Worm (Caenorhabditis elegans) whole organism, L4 larva: ENCODE results near the gene ZK1098.12.

Experiments used
- D1046.2 ChIP-seq: fragments of 200-800 bp; sonication (Bioruptor generic); IDR thresholded peaks from 2 replicates; pipeline ENCODE4 v1.3.6; 2022; ENCODE audit warnings: missing genetic modification characterization, missing compliant biosample characterization
- F10B5.3 ChIP-seq: sonication (generic microtip); optimal IDR thresholded peaks from 2 replicates; lab custom pipeline; 2016; ENCODE audit warnings: mild to moderate bottlenecking, missing genetic modification characterization, missing compliant biosample characterization
- F49E8.2 ChIP-seq: sonication (generic microtip); optimal IDR thresholded peaks from 2 replicates; lab custom pipeline; 2016; ENCODE audit warnings: missing compliant biosample characterization, mild to moderate bottlenecking, missing genetic modification characterization, borderline replicate concordance
- R02D3.7 ChIP-seq: fragments of 150-350 bp; sonication (generic microtip); optimal IDR thresholded peaks from 3 replicates; lab custom pipeline; 2014; ENCODE audit warnings: missing biosample characterization, missing genetic modification characterization
- T20F7.1 ChIP-seq: fragments of 200-800 bp; sonication (Bioruptor generic); optimal IDR thresholded peaks from 2 replicates; lab custom pipeline; 2018; ENCODE audit warnings: mild to moderate bottlenecking, missing genetic modification characterization, missing compliant biosample characterization
- Y5F2A.4 ChIP-seq: fragments of 200-800 bp; sonication (Bioruptor generic); optimal IDR thresholded peaks from 2 replicates; lab custom pipeline; 2018; ENCODE audit warnings: mild to moderate bottlenecking, missing genetic modification characterization, missing compliant biosample characterization
- Y75B8A.6 ChIP-seq: fragments of 200-800 bp; sonication (Bioruptor generic); IDR thresholded peaks from 2 replicates; pipeline ENCODE4 v1.3.6; 2022; ENCODE audit warnings: missing genetic modification reagents, missing genetic modification characterization, missing compliant biosample characterization
- ZK337.2 ChIP-seq: fragments of 200-800 bp; sonication (Bioruptor generic); IDR thresholded peaks from 2 replicates; pipeline ENCODE4 v1.3.6; 2022; ENCODE audit warnings: missing genetic modification reagents, missing genetic modification characterization, missing compliant biosample characterization
- ZK546.5 ChIP-seq, 2 experiments: sonication (generic microtip); optimal IDR thresholded peaks; 2 replicates each; lab custom pipeline; 2017; ENCODE audit warnings: missing biosample characterization in 2 of 2, missing genetic modification characterization in 2 of 2
- aha-1 ChIP-seq: fragments of 150-350 bp; peaks from one replicate; lab custom pipeline; 2014; ENCODE audit warnings: missing biosample characterization, missing genetic modification characterization
- ceh-20 ChIP-seq: fragments of 200-800 bp; sonication (Bioruptor generic); IDR thresholded peaks from 2 replicates; pipeline ENCODE4 v1.3.6; 2022; ENCODE audit warnings: missing genetic modification reagents, missing genetic modification characterization, missing compliant biosample characterization
- ceh-28 ChIP-seq: fragments of 150-350 bp; optimal IDR thresholded peaks from 2 replicates; lab custom pipeline; 2014; ENCODE audit warnings: missing biosample characterization, missing genetic modification reagents, missing genetic modification characterization
- ceh-32 ChIP-seq: sonication (generic microtip); optimal IDR thresholded peaks from 2 replicates; lab custom pipeline; 2016; ENCODE audit warnings: mild to moderate bottlenecking, missing genetic modification characterization, missing compliant biosample characterization; ENCODE audit not compliant: poor library complexity
- ceh-44 ChIP-seq: fragments of 200-800 bp; sonication (Bioruptor generic); IDR thresholded peaks from 2 replicates; pipeline ENCODE4 v1.3.6; 2022; ENCODE audit warnings: missing genetic modification reagents, missing genetic modification characterization, missing compliant biosample characterization
- ces-1 ChIP-seq: fragments of 150-350 bp; sonication (generic microtip); optimal IDR thresholded peaks from 4 replicates; lab custom pipeline; 2014; ENCODE audit warnings: missing biosample characterization, missing genetic modification reagents, missing genetic modification characterization
- daf-16 ChIP-seq, 3 experiments: sonication (generic microtip); optimal IDR thresholded peaks; 2 replicates each; lab custom pipeline; 2016 to 2017; ENCODE audit warnings: missing genetic modification characterization in 3 of 3, missing genetic modification reagents in 3 of 3, mild to moderate bottlenecking in 2 of 3, missing compliant biosample characterization in 2 of 3, missing biosample characterization in 1 of 3, moderate library complexity in 1 of 3
- daf-19 ChIP-seq: fragments of 200-800 bp; sonication (Bioruptor generic); conservative IDR thresholded peaks from 2 replicates; pipeline ENCODE4 v1.3.6; 2022; ENCODE audit warnings: missing genetic modification characterization, missing compliant biosample characterization
- daf-8 ChIP-seq: fragments of 200-800 bp; sonication (Bioruptor generic); IDR thresholded peaks from 2 replicates; pipeline ENCODE4 v1.3.6; 2022; ENCODE audit warnings: missing genetic modification characterization, missing compliant biosample characterization
- dmd-6 ChIP-seq: fragments of 200-800 bp; sonication (Bioruptor generic); IDR thresholded peaks from 2 replicates; pipeline ENCODE4 v1.3.6; 2022; ENCODE audit warnings: missing genetic modification reagents, missing genetic modification characterization, missing compliant biosample characterization
- dpl-1 ChIP-seq: fragments of 150-350 bp; optimal IDR thresholded peaks from 2 replicates; lab custom pipeline; 2014; ENCODE audit warnings: missing biosample characterization, missing genetic modification reagents, missing genetic modification characterization
- dve-1 ChIP-seq: sonication (generic microtip); optimal IDR thresholded peaks from 2 replicates; lab custom pipeline; 2017; ENCODE audit warnings: antibody characterized with exemption, mild to moderate bottlenecking, missing genetic modification characterization, missing compliant biosample characterization; ENCODE audit not compliant: insufficient read depth
- egl-43 ChIP-seq: fragments of 200-800 bp; sonication (Bioruptor generic); IDR thresholded peaks from 2 replicates; pipeline ENCODE4 v1.3.6; 2022; ENCODE audit warnings: missing genetic modification reagents, missing genetic modification characterization, missing compliant biosample characterization
- fos-1 ChIP-seq: fragments of 150-350 bp; optimal IDR thresholded peaks from 2 replicates; lab custom pipeline; 2014; ENCODE audit warnings: missing biosample characterization, missing genetic modification characterization
- gei-8 ChIP-seq: fragments of 200-800 bp; sonication (Bioruptor generic); optimal IDR thresholded peaks from 2 replicates; lab custom pipeline; 2018; ENCODE audit warnings: mild to moderate bottlenecking, missing genetic modification characterization, missing compliant biosample characterization
- hlh-30 ChIP-seq: sonication (generic microtip); optimal IDR thresholded peaks from 2 replicates; lab custom pipeline; 2017; ENCODE audit warnings: antibody characterized with exemption, mild to moderate bottlenecking, missing genetic modification characterization, missing compliant biosample characterization; ENCODE audit not compliant: insufficient read depth
- jun-1 ChIP-seq: fragments of 150-350 bp; optimal IDR thresholded peaks from 2 replicates; lab custom pipeline; 2014; ENCODE audit warnings: missing biosample characterization, missing genetic modification reagents, missing genetic modification characterization
- lin-13 ChIP-seq: fragments of 150-350 bp; optimal IDR thresholded peaks from 2 replicates; lab custom pipeline; 2014; ENCODE audit warnings: missing biosample characterization, missing genetic modification reagents, missing genetic modification characterization
- lin-38 ChIP-seq: fragments of 200-800 bp; sonication (Bioruptor generic); IDR thresholded peaks from 2 replicates; pipeline ENCODE4 v1.3.6; 2022; ENCODE audit warnings: missing genetic modification reagents, missing genetic modification characterization, missing compliant biosample characterization
- lir-3 ChIP-seq: sonication (generic microtip); optimal IDR thresholded peaks from 2 replicates; lab custom pipeline; 2016; ENCODE audit warnings: mild to moderate bottlenecking, missing genetic modification characterization, missing compliant biosample characterization
- lsy-2 ChIP-seq, 2 experiments: fragments of 150-350 bp in 1 of 2; sonication (generic microtip) in 1 of 2; optimal IDR thresholded peaks; 2 replicates each; lab custom pipeline; 2014 to 2017; ENCODE audit warnings: missing biosample characterization in 2 of 2, missing genetic modification characterization in 2 of 2
- mep-1 ChIP-seq: fragments of 150-350 bp; sonication (generic microtip); optimal IDR thresholded peaks from 3 replicates; lab custom pipeline; 2014; ENCODE audit warnings: missing biosample characterization, missing genetic modification characterization
- mes-2 ChIP-seq: sonication (generic microtip); optimal IDR thresholded peaks from 2 replicates; lab custom pipeline; 2016; ENCODE audit warnings: missing genotype, mild to moderate bottlenecking, missing genetic modification characterization, missing compliant biosample characterization; ENCODE audit not compliant: poor library complexity, severe bottlenecking
- nhr-11 ChIP-seq: fragments of 150-350 bp; optimal IDR thresholded peaks from 2 replicates; lab custom pipeline; 2014; ENCODE audit warnings: missing biosample characterization, missing genetic modification characterization
- nhr-111 ChIP-seq: fragments of 200-800 bp; sonication (Bioruptor generic); optimal IDR thresholded peaks from 2 replicates; lab custom pipeline; 2018; ENCODE audit warnings: mild to moderate bottlenecking, missing genetic modification characterization, missing compliant biosample characterization
- nhr-6 ChIP-seq: fragments of 150-350 bp; optimal IDR thresholded peaks from 2 replicates; lab custom pipeline; 2014; ENCODE audit warnings: missing biosample characterization, missing genetic modification characterization
- php-3 ChIP-seq: fragments of 200-800 bp; sonication (Bioruptor generic); IDR thresholded peaks from 2 replicates; pipeline ENCODE4 v1.3.6; 2022; ENCODE audit warnings: missing genetic modification reagents, missing genetic modification characterization, missing compliant biosample characterization
- saeg-2 ChIP-seq: fragments of 200-800 bp; sonication (Bioruptor generic); IDR thresholded peaks from 2 replicates; pipeline ENCODE4 v1.3.6; 2022; ENCODE audit warnings: missing genetic modification reagents, missing genetic modification characterization, missing compliant biosample characterization
- snpc-4 ChIP-seq: fragments of 150-350 bp; optimal IDR thresholded peaks from 2 replicates; lab custom pipeline; 2014; ENCODE audit warnings: missing biosample characterization, missing genetic modification characterization
- spr-1 ChIP-seq: sonication (generic microtip); optimal IDR thresholded peaks from 2 replicates; lab custom pipeline; 2016; ENCODE audit warnings: mild to moderate bottlenecking, missing genetic modification characterization, missing compliant biosample characterization
- tra-1 ChIP-seq: fragments of 200-800 bp; sonication (Bioruptor generic); IDR thresholded peaks from 2 replicates; pipeline ENCODE4 v1.3.6; 2022; ENCODE audit warnings: missing genetic modification reagents, missing genetic modification characterization, missing compliant biosample characterization
- unc-130 ChIP-seq: sonication (generic microtip); optimal IDR thresholded peaks from 2 replicates; lab custom pipeline; 2016; ENCODE audit warnings: missing genetic modification reagents, missing genetic modification characterization, missing compliant biosample characterization
- unc-62 ChIP-seq, 3 experiments: fragments of 150-350 bp in 1 of 3; sonication (generic microtip); optimal IDR thresholded peaks in 2 of 3; peaks in 1 of 3; 1 replicate in 1 of 3; 2 replicates in 2 of 3; lab custom pipeline; 2014 to 2017; ENCODE audit warnings: missing biosample characterization in 3 of 3, missing genetic modification characterization in 3 of 3, missing genetic modification reagents in 3 of 3, missing genotype in 1 of 3
- ztf-11 ChIP-seq: fragments of 150-350 bp; optimal IDR thresholded peaks from 2 replicates; lab custom pipeline; 2014; ENCODE audit warnings: missing biosample characterization, missing genetic modification characterization
- ztf-7 ChIP-seq: fragments of 150-350 bp; optimal IDR thresholded peaks from 2 replicates; lab custom pipeline; 2014; ENCODE audit warnings: missing biosample characterization, missing genetic modification characterization

Gene ZK1098.12

ce11 chrIII:9542816-9543215, 2.1 kb upstream of the ZK1098.12 start, which contains the start of gene eif-2Balpha (continued):
- TF ChIP-seq daf-19 (GFP tag; lab: Robert Waterston, UW) (no peak), aha-1 (tag; lab: Kevin White, UChicago) (no peak), lsy-2 (tag; optimal IDR thresholded peaks at IDR 0.05; lab: Kevin White, UChicago) (peak in 1 of 2 experiments; percentile 84), D1046.2 (GFP tag; lab: Robert Waterston, UW) (no peak), dmd-6 (no peak), tra-1 (GFP tag; lab: Robert Waterston, UW) (no peak), daf-16 (GFP tag; optimal IDR thresholded peaks at IDR 0.05; lab: Kevin White, UChicago) (no peak), daf-16 (tag; optimal IDR thresholded peaks at IDR 0.05; lab: Kevin White, UChicago) (peak; percentile 16)

ce11 chrIII:9544125-9544524, 795 bp upstream of the ZK1098.12 start, which contains the start of gene ZK1098.9:
ZK1098.9 (plus strand) TSS chrIII:9544425.
- TF ChIP-seq spr-1 (tag; lab: Kevin White, UChicago) (no peak), nhr-11 (tag; lab: Kevin White, UChicago) (no peak)

- TF ChIP-seq daf-8 (GFP tag; lab: Robert Waterston, UW) (no peak), R02D3.7 (tag; lab: Kevin White, UChicago) (no peak), F10B5.3 (tag; lab: Kevin White, UChicago) (peak; percentile 20), unc-130 (GFP tag; lab: Kevin White, UChicago) (no peak), D1046.2 (GFP tag; lab: Robert Waterston, UW) (no peak), nhr-6 (tag; lab: Kevin White, UChicago) (peak; percentile 70), lin-38 (GFP tag; lab: Robert Waterston, UW) (peak; percentile 90), Y75B8A.6 (no peak), snpc-4 (no peak), jun-1 (tag; lab: Kevin White, UChicago) (no peak), ceh-28 (tag; lab: Kevin White, UChicago) (peak; percentile 61), Y5F2A.4 (no peak), ceh-32 (tag; lab: Kevin White, UChicago) (no peak), unc-62 (GFP tag; optimal IDR thresholded peaks at IDR 0.05 in 1 of 2; lab: Kevin White, UChicago) (peak in 1 of 2 experiments; percentile 64), unc-62 (tag; optimal IDR thresholded peaks at IDR 0.05; lab: Kevin White, UChicago) (no peak), ZK546.5 (tag; optimal IDR thresholded peaks at IDR 0.05; lab: Kevin White, UChicago) (peak in 1 of 2 experiments; percentile 9), tra-1 (GFP tag; lab: Robert Waterston, UW) (no peak), lir-3 (tag; lab: Kevin White, UChicago) (no peak), ces-1 (GFP tag; lab: Kevin White, UChicago) (no peak), T20F7.1 (GFP tag; lab: Kevin White, UChicago) (peak; percentile 82), ZK337.2 (GFP tag; lab: Robert Waterston, UW) (0 out of 2 replicates have a peak, but pooled peaks have one; percentile 8), F49E8.2 (tag; lab: Kevin White, UChicago) (no peak), saeg-2 (GFP tag; lab: Robert Waterston, UW) (no peak), ceh-20 (GFP tag; lab: Robert Waterston, UW) (peak; percentile 95; the same call in 1 of the 2 replicates), egl-43 (GFP tag; lab: Robert Waterston, UW) (no peak; the same call in 1 of the 2 replicates), mes-2 (peak; percentile 81), ztf-11 (tag; lab: Kevin White, UChicago) (no peak), ztf-7 (tag; lab: Kevin White, UChicago) (peak; percentile 38), nhr-111 (GFP tag; lab: Kevin White, UChicago) (no peak), hlh-30 (tag; lab: Kevin White, UChicago) (peak; percentile 98), dpl-1 (GFP tag; lab: Kevin White, UChicago) (peak; percentile 76), php-3 (GFP tag; lab: Robert Waterston, UW) (no peak), nhr-11 (tag; lab: Kevin White, UChicago) (peak; percentile 71), dve-1 (peak; percentile 80), mep-1 (peak; percentile 94), fos-1 (tag; lab: Kevin White, UChicago) (no peak), gei-8 (GFP tag; lab: Kevin White, UChicago) (no peak), lsy-2 (tag; optimal IDR thresholded peaks at IDR 0.05; lab: Kevin White, UChicago) (peak; percentile 98 to 99), lin-13 (GFP tag; lab: Kevin White, UChicago) (peak; percentile 59), ceh-44 (GFP tag; lab: Robert Waterston, UW) (peak; percentile 36; the same call in 1 of the 2 replicates)
These were observed 1.2 kb downstream of the ZK1098.12 start, which contains the start of gene unc-16 for ce11 chrIII:9546016-9546659. unc-16 (plus strand) TSS chrIII:9546258.
